Worm (Caenorhabditis elegans) whole organism, L3 larva: ENCODE results near the gene clec-266.

Experiments
- ZK546.5 ChIP-seq: sonication (generic microtip); optimal IDR thresholded peaks from 2 replicates; lab custom pipeline; 2017; ENCODE audit warnings: missing biosample characterization, missing genetic modification characterization
- ama-1 ChIP-seq: fragments of 150-350 bp; optimal IDR thresholded peaks from 2 replicates; lab custom pipeline; 2018
- daf-12 ChIP-seq: fragments of 150-350 bp; optimal IDR thresholded peaks from 2 replicates; lab custom pipeline; 2014; ENCODE audit warnings: missing biosample characterization, missing genetic modification reagents, missing genetic modification characterization
- elt-3 ChIP-seq, 3 experiments: fragments of 150-350 bp in 1 of 3; sonication (generic microtip) in 2 of 3; optimal IDR thresholded peaks; 2 replicates in 2 of 3; 4 replicates in 1 of 3; lab custom pipeline; 2014 to 2017; ENCODE audit warnings: missing biosample characterization in 3 of 3, missing genetic modification characterization in 3 of 3
- lin-15B ChIP-seq: fragments of 150-350 bp; optimal IDR thresholded peaks from 2 replicates; lab custom pipeline; 2014; ENCODE audit warnings: missing biosample characterization, missing genetic modification characterization
- lin-39 ChIP-seq: fragments of 150-350 bp; optimal IDR thresholded peaks from 2 replicates; lab custom pipeline; 2018; ENCODE audit warnings: missing biosample characterization, missing genetic modification reagents, missing genetic modification characterization
- mdl-1 ChIP-seq: fragments of 150-350 bp; optimal IDR thresholded peaks from 2 replicates; lab custom pipeline; 2014; ENCODE audit warnings: missing biosample characterization, missing genetic modification characterization
- nhr-11 ChIP-seq: fragments of 150-350 bp; optimal IDR thresholded peaks from 2 replicates; lab custom pipeline; 2014; ENCODE audit warnings: missing biosample characterization, missing genetic modification characterization
- nhr-23 ChIP-seq: fragments of 150-350 bp; optimal IDR thresholded peaks from 2 replicates; lab custom pipeline; 2014; ENCODE audit warnings: missing biosample characterization, missing genetic modification reagents, missing genetic modification characterization
- nhr-237 ChIP-seq: fragments of 150-350 bp; optimal IDR thresholded peaks from 2 replicates; lab custom pipeline; 2014; ENCODE audit warnings: missing biosample characterization, missing genetic modification characterization
- nhr-43 ChIP-seq: sonication (generic microtip); optimal IDR thresholded peaks from 2 replicates; lab custom pipeline; 2016; ENCODE audit warnings: mild to moderate bottlenecking, missing genetic modification characterization, missing compliant biosample characterization; ENCODE audit not compliant: poor library complexity, severe bottlenecking
- pha-4 ChIP-seq: fragments of 150-350 bp; optimal IDR thresholded peaks from 2 replicates; lab custom pipeline; 2014; ENCODE audit warnings: missing biosample characterization, missing genetic modification reagents, missing genetic modification characterization
- unc-62 ChIP-seq: fragments of 150-350 bp; sonication (generic microtip); optimal IDR thresholded peaks from 4 replicates; lab custom pipeline; 2014; ENCODE audit warnings: missing biosample characterization, missing genetic modification reagents, missing genetic modification characterization

DNA sequence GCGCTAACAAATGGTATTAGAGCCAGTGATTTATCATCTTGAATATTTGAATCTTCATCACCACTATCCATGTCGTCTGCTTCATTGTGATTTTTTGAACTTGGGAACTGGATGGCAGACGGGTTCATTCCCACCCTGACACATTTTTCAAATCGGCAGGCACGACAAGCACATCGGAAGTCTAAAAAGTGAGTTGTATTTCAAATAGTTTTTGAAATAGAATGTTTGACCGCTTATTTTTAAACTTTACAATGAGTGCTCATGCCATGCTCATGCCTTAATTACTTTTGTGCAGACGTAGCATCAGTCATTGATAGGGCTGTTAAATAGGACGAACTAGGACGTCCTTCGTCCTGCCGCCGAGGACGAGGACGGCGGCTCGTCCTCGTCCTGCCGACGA lies 15.2 kb upstream of the clec-266 start:
- TF ChIP-seq pha-4 (tag; lab: Kevin White, UChicago) (no peak), lin-39 (tag; lab: Kevin White, UChicago) (no peak), daf-12 (no peak), unc-62 (GFP tag; lab: Kevin White, UChicago) (no peak), nhr-11 (no peak), elt-3 (tag; optimal IDR thresholded peaks at IDR 0.05; lab: Kevin White, UChicago) (no peak), ama-1 (lab: Kevin White, UChicago) (no peak), nhr-237 (tag; lab: Kevin White, UChicago) (no peak), nhr-43 (tag; lab: Kevin White, UChicago) (no peak), ZK546.5 (tag; lab: Kevin White, UChicago) (no peak), nhr-23 (tag; lab: Kevin White, UChicago) (no peak), mdl-1 (tag; lab: Kevin White, UChicago) (no peak), lin-15B (tag; lab: Kevin White, UChicago) (no peak)
